Worm (Caenorhabditis elegans): ENCODE results near the gene uaf-2.

- no peak for TF ChIP-seq tbx-2 (tag; optimal IDR thresholded peaks at IDR 0.05)
- TF ChIP-seq zag-1 (tag; optimal IDR thresholded peaks at IDR 0.05), result no peak
- no peak for TF ChIP-seq efl-1 (optimal IDR thresholded peaks at IDR 0.05)
- TF ChIP-seq efl-1 (GFP tag; optimal IDR thresholded peaks at IDR 0.05 in 1 of 2), result peak in 1 of 2 experiments; percentile 43
- no peak for TF ChIP-seq lsy-2 (tag; optimal IDR thresholded peaks at IDR 0.05)
- TF ChIP-seq unc-62 (GFP tag; optimal IDR thresholded peaks at IDR 0.05), result no peak
- TF ChIP-seq unc-130 (tag; optimal IDR thresholded peaks at IDR 0.05), result no peak
- no peak for TF ChIP-seq rnt-1 (tag; optimal IDR thresholded peaks at IDR 0.05)
- TF ChIP-seq ces-1 (GFP tag; optimal IDR thresholded peaks at IDR 0.05), result no peak
- TF ChIP-seq pqm-1 (tag; optimal IDR thresholded peaks at IDR 0.05), result no peak
Observed at ce11 chrIV:17099113-17099512, 19.5 kb downstream of the uaf-2 start.

Measured in whole organism, L1 larva.